Comparison of ENCODE assay signal across 4 worm cellular contexts in the genomic region with DNA sequence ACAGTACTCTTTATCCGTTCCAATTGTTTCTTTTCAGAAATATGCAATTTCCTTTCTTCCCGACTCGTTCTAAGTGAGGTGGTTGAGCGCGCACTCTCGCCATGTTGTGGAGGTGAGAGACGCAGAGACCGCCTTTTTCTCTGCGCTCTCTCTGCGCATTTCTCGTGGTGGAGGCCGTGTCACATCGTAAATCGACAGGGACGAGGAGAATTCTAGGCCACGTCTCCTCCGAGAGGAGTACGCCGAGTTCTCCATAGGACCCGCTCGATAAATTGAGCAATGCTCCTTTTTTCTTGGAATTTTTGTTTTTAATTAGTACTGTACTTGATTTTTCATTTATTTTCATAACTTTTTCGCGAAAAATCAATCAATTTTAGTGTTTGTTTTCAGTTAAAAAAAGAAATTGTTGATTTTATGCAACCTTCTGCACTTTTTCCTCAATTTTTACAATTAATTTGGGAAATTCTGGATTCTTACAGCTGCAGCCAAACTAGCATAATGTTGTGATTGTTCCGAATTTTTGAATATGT.
TF ChIP-seq lines count a peak whose summit lies in the region.

A gene (plus strand): TSS at position 480 of the 530 bp plus-strand sequence.

TF ChIP-seq in whole organism, L2 larva, 48 proteins besides CTCF, POLR2A, EP300 and RAD21 (continues in another document):
- TF ChIP-seq nhr-10 (tag; optimal IDR thresholded peaks at IDR 0.05; lab: Kevin White, UChicago), result no peak
- no peak for TF ChIP-seq lin-39 (tag; optimal IDR thresholded peaks at IDR 0.05; lab: Kevin White, UChicago)
- TF ChIP-seq Y55F3AM.14 (GFP tag; optimal IDR thresholded peaks at IDR 0.05; lab: Kevin White, UChicago), result no peak
- TF ChIP-seq ztf-1 (GFP tag; conservative IDR thresholded peaks at IDR 0.05; lab: Robert Waterston, UW), result no peak
- no peak for TF ChIP-seq blmp-1 (tag; optimal IDR thresholded peaks at IDR 0.05; lab: Kevin White, UChicago; ENCODE audit: insufficient read depth)
- no peak for TF ChIP-seq lin-11 (tag; optimal IDR thresholded peaks at IDR 0.05; lab: Kevin White, UChicago)
- TF ChIP-seq skn-1 (tag; optimal IDR thresholded peaks at IDR 0.05; lab: Kevin White, UChicago), result no peak
- TF ChIP-seq sma-9 (GFP tag; optimal IDR thresholded peaks at IDR 0.05; lab: Kevin White, UChicago), result peak; percentile 74
- no peak for TF ChIP-seq sma-9 (tag; optimal IDR thresholded peaks at IDR 0.05; lab: Kevin White, UChicago)
- no peak for TF ChIP-seq egl-27 (tag; optimal IDR thresholded peaks at IDR 0.05; lab: Kevin White, UChicago)
- TF ChIP-seq dmd-4 (tag; optimal IDR thresholded peaks at IDR 0.05; lab: Kevin White, UChicago), result no peak
- TF ChIP-seq elt-1 (tag; optimal IDR thresholded peaks at IDR 0.05; lab: Kevin White, UChicago), result no peak
- no peak for TF ChIP-seq snpc-4 (tag; optimal IDR thresholded peaks at IDR 0.05; lab: Kevin White, UChicago)
- peak; percentile 48 for TF ChIP-seq R02D3.7 (tag; optimal IDR thresholded peaks at IDR 0.05; lab: Kevin White, UChicago)
- no peak for TF ChIP-seq nhr-77 (tag; optimal IDR thresholded peaks at IDR 0.05; lab: Kevin White, UChicago)
- TF ChIP-seq aly-2 (tag; optimal IDR thresholded peaks at IDR 0.05; lab: Kevin White, UChicago), result no peak
- TF ChIP-seq ztf-11 (tag; optimal IDR thresholded peaks at IDR 0.05; lab: Kevin White, UChicago), result no peak
- no peak for TF ChIP-seq ama-1 (optimal IDR thresholded peaks at IDR 0.05; lab: Kevin White, UChicago)
- TF ChIP-seq fos-1 (tag; optimal IDR thresholded peaks at IDR 0.05; lab: Kevin White, UChicago), result peak; percentile 13
- TF ChIP-seq ceh-82 (tag; optimal IDR thresholded peaks at IDR 0.05; lab: Kevin White, UChicago), result no peak
- TF ChIP-seq nhr-23 (tag; optimal IDR thresholded peaks at IDR 0.05; lab: Kevin White, UChicago), result no peak
- TF ChIP-seq C34F6.9 (tag; optimal IDR thresholded peaks at IDR 0.05; lab: Kevin White, UChicago), result peak; percentile 62

TF ChIP-seq in whole organism, L4 larva, 104 proteins besides CTCF, POLR2A, EP300 and RAD21 (continues in another document):
- no peak for TF ChIP-seq ces-1 (GFP tag; optimal IDR thresholded peaks at IDR 0.05; lab: Kevin White, UChicago)
- TF ChIP-seq ceh-32 (tag; optimal IDR thresholded peaks at IDR 0.05; lab: Kevin White, UChicago; ENCODE audit: poor library complexity), result no peak
- TF ChIP-seq sdz-12 (GFP tag; optimal IDR thresholded peaks at IDR 0.05; lab: Kevin White, UChicago), result peak; percentile 74
- TF ChIP-seq ceh-62 (tag; optimal IDR thresholded peaks at IDR 0.05; lab: Kevin White, UChicago), result no peak
- TF ChIP-seq snpc-1.2 (GFP tag; IDR thresholded peaks at IDR 0.05; lab: Robert Waterston, UW), result peak; percentile 88
- peak; percentile 43 for TF ChIP-seq nhr-6 (tag; optimal IDR thresholded peaks at IDR 0.05; lab: Kevin White, UChicago)
- TF ChIP-seq daf-16 (GFP tag; optimal IDR thresholded peaks at IDR 0.05; lab: Kevin White, UChicago), result no peak
- peak; percentile 57 for TF ChIP-seq daf-16 (tag; optimal IDR thresholded peaks at IDR 0.05; lab: Kevin White, UChicago)
- TF ChIP-seq mep-1 (tag; optimal IDR thresholded peaks at IDR 0.05; lab: Kevin White, UChicago), result peak; percentile 42
- peak; percentile 26 for TF ChIP-seq aha-1 (tag; lab: Kevin White, UChicago)
- TF ChIP-seq zfp-3 (GFP tag; conservative IDR thresholded peaks at IDR 0.05; lab: Robert Waterston, UW), result peak; percentile 98
- no peak for TF ChIP-seq nhr-76 (tag; optimal IDR thresholded peaks at IDR 0.05; lab: Kevin White, UChicago)
- peak; percentile 48 for TF ChIP-seq nhr-25 (tag; optimal IDR thresholded peaks at IDR 0.05; lab: Kevin White, UChicago; ENCODE audit: borderline replicate concordance, insufficient read depth)
- no peak for TF ChIP-seq ztf-7 (tag; optimal IDR thresholded peaks at IDR 0.05; lab: Kevin White, UChicago)
- peak; percentile 99 for TF ChIP-seq tra-1 (GFP tag; IDR thresholded peaks at IDR 0.05; lab: Robert Waterston, UW)
- TF ChIP-seq ctbp-1 (GFP tag; IDR thresholded peaks at IDR 0.05; lab: Robert Waterston, UW), result peak; percentile 97
- no peak for TF ChIP-seq lir-3 (tag; optimal IDR thresholded peaks at IDR 0.05; lab: Kevin White, UChicago)
- TF ChIP-seq hmg-1.1 (GFP tag; IDR thresholded peaks at IDR 0.05; lab: Robert Waterston, UW), result peak; percentile 99
- TF ChIP-seq aly-2 (tag; optimal IDR thresholded peaks at IDR 0.05; lab: Kevin White, UChicago), result no peak
- no peak for TF ChIP-seq fos-1 (tag; optimal IDR thresholded peaks at IDR 0.05; lab: Kevin White, UChicago)
- TF ChIP-seq nhr-42 (GFP tag; IDR thresholded peaks at IDR 0.05; lab: Robert Waterston, UW), result peak; percentile 97
- no peak for TF ChIP-seq lin-39 (tag; optimal IDR thresholded peaks at IDR 0.05; lab: Kevin White, UChicago)
- peak; percentile 37 for TF ChIP-seq nhr-48 (tag; optimal IDR thresholded peaks at IDR 0.05; lab: Kevin White, UChicago)

TF ChIP-seq in whole organism, late embryonic, 69 proteins besides CTCF, POLR2A, EP300 and RAD21 (continues in another document):
- TF ChIP-seq sox-2 (GFP tag; IDR thresholded peaks at IDR 0.05; lab: Robert Waterston, UW) (peak; percentile 41), ref-2 (tag; optimal IDR thresholded peaks at IDR 0.05; lab: Kevin White, UChicago) (peak; percentile 42), ceh-2 (tag; optimal IDR thresholded peaks at IDR 0.05; lab: Kevin White, UChicago) (peak; percentile 84), T23F11.4 (GFP tag; optimal IDR thresholded peaks at IDR 0.05; lab: Kevin White, UChicago) (no peak), ceh-22 (tag; optimal IDR thresholded peaks at IDR 0.05; lab: Kevin White, UChicago) (no peak), ceh-6 (GFP tag; optimal IDR thresholded peaks at IDR 0.05; lab: Kevin White, UChicago) (no peak), che-1 (tag; optimal IDR thresholded peaks at IDR 0.05; lab: Kevin White, UChicago) (no peak), ceh-18 (tag; optimal IDR thresholded peaks at IDR 0.05; lab: Kevin White, UChicago) (peak; percentile 55), lim-6 (tag; optimal IDR thresholded peaks at IDR 0.05; lab: Kevin White, UChicago) (peak; percentile 39), fkh-10 (GFP tag; optimal IDR thresholded peaks at IDR 0.05; lab: Kevin White, UChicago) (no peak), gmeb-2 (tag; optimal IDR thresholded peaks at IDR 0.05; lab: Kevin White, UChicago) (no peak), rnt-1 (tag; optimal IDR thresholded peaks at IDR 0.05; lab: Kevin White, UChicago) (peak; percentile 51), sdc-2 (tag; optimal IDR thresholded peaks at IDR 0.05; lab: Kevin White, UChicago) (no peak), madf-2 (tag; optimal IDR thresholded peaks at IDR 0.05; lab: Kevin White, UChicago) (no peak), pha-2 (tag; optimal IDR thresholded peaks at IDR 0.05; lab: Kevin White, UChicago) (no peak), fax-1 (tag; optimal IDR thresholded peaks at IDR 0.05; lab: Kevin White, UChicago) (peak; percentile 10), unc-42 (tag; optimal IDR thresholded peaks at IDR 0.05; lab: Kevin White, UChicago) (peak; percentile 34), fkh-6 (tag; optimal IDR thresholded peaks at IDR 0.05; lab: Kevin White, UChicago) (peak; percentile 31), lin-11 (tag; optimal IDR thresholded peaks at IDR 0.05; lab: Kevin White, UChicago) (no peak), C08G9.2 (tag; optimal IDR thresholded peaks at IDR 0.05; lab: Kevin White, UChicago) (peak; percentile 90), nhr-11 (tag; optimal IDR thresholded peaks at IDR 0.05; lab: Kevin White, UChicago) (no peak), ceh-14 (tag; optimal IDR thresholded peaks at IDR 0.05; lab: Kevin White, UChicago) (peak; percentile 43), hlh-8 (tag; optimal IDR thresholded peaks at IDR 0.05; lab: Kevin White, UChicago) (no peak), hlh-6 (tag; optimal IDR thresholded peaks at IDR 0.05; lab: Kevin White, UChicago) (peak; percentile 44), hlh-15 (tag; optimal IDR thresholded peaks at IDR 0.05; lab: Kevin White, UChicago) (no peak)

TF ChIP-seq in whole organism, mixed stage, embryonic, 35 proteins besides CTCF, POLR2A, EP300 and RAD21 (continues in another document):
- TF ChIP-seq tbx-8 (GFP tag; optimal IDR thresholded peaks at IDR 0.05; lab: Kevin White, UChicago) (no peak), ceh-39 (tag; optimal IDR thresholded peaks at IDR 0.05; lab: Kevin White, UChicago) (peak; percentile 11), unc-62 (GFP tag; optimal IDR thresholded peaks at IDR 0.05; lab: Kevin White, UChicago) (no peak), mls-2 (tag; optimal IDR thresholded peaks at IDR 0.05; lab: Kevin White, UChicago) (peak; percentile 13), mab-5 (tag; optimal IDR thresholded peaks at IDR 0.05; lab: Kevin White, UChicago) (no peak), lin-13 (tag; optimal IDR thresholded peaks at IDR 0.05; lab: Kevin White, UChicago) (no peak), nhr-12 (tag; optimal IDR thresholded peaks at IDR 0.05; lab: Kevin White, UChicago) (no peak), sem-2 (GFP tag; optimal IDR thresholded peaks at IDR 0.05; lab: Kevin White, UChicago) (no peak), elt-1 (tag; optimal IDR thresholded peaks at IDR 0.05; lab: Kevin White, UChicago; ENCODE audit: borderline replicate concordance, insufficient read depth) (no peak), nhr-76 (tag; optimal IDR thresholded peaks at IDR 0.05; lab: Kevin White, UChicago) (no peak), nhr-2 (tag; optimal IDR thresholded peaks at IDR 0.05; lab: Kevin White, UChicago) (no peak), elt-3 (tag; optimal IDR thresholded peaks at IDR 0.05; lab: Kevin White, UChicago) (no peak), ztf-11 (tag; optimal IDR thresholded peaks at IDR 0.05; lab: Kevin White, UChicago) (no peak), mep-1 (tag; optimal IDR thresholded peaks at IDR 0.05; lab: Kevin White, UChicago) (peak; percentile 13), M03D4.4 (tag; optimal IDR thresholded peaks at IDR 0.05; lab: Kevin White, UChicago) (no peak), nhr-237 (tag; optimal IDR thresholded peaks at IDR 0.05; lab: Kevin White, UChicago) (no peak), bed-3 (GFP tag; optimal IDR thresholded peaks at IDR 0.05; lab: Kevin White, UChicago) (no peak), sptf-1 (tag; optimal IDR thresholded peaks at IDR 0.05; lab: Kevin White, UChicago) (peak; percentile 41), ceh-83 (GFP tag; optimal IDR thresholded peaks at IDR 0.05; lab: Kevin White, UChicago) (no peak), pha-4 (tag; optimal IDR thresholded peaks at IDR 0.05; lab: Kevin White, UChicago) (peak; percentile 17), blmp-1 (tag; optimal IDR thresholded peaks at IDR 0.05; lab: Kevin White, UChicago) (no peak), ces-1 (GFP tag; optimal IDR thresholded peaks at IDR 0.05; lab: Kevin White, UChicago) (peak; percentile 10), lsy-2 (tag; optimal IDR thresholded peaks at IDR 0.05; lab: Kevin White, UChicago) (peak; percentile 22), zip-8 (tag; optimal IDR thresholded peaks at IDR 0.05; lab: Kevin White, UChicago) (no peak), unc-120 (tag; optimal IDR thresholded peaks at IDR 0.05; lab: Kevin White, UChicago; ENCODE audit: poor library complexity, severe bottlenecking) (no peak), ham-2 (GFP tag; optimal IDR thresholded peaks at IDR 0.05; lab: Kevin White, UChicago) (no peak), flh-1 (GFP tag; optimal IDR thresholded peaks at IDR 0.05; lab: Kevin White, UChicago) (no peak), snpc-4 (tag; optimal IDR thresholded peaks at IDR 0.05; lab: Kevin White, UChicago) (no peak)
